Fruit fly (Drosophila melanogaster) whole organism, wandering third instar larva: Measurements from ENCODE around the gene fy.

Source experiments
- Abd-B ChIP-seq: fragments of >200 bp; optimal IDR thresholded peaks from 2 replicates; lab custom pipeline; 2017; ENCODE audit warnings: missing biosample characterization, missing genetic modification characterization
- CG32264 ChIP-seq: fragments of 200-800 bp; sonication (Bioruptor generic); optimal IDR thresholded peaks from 2 replicates; lab custom pipeline; 2016; ENCODE audit warnings: missing biosample characterization, missing genetic modification characterization
- CG9705 ChIP-seq: fragments of 200-800 bp; sonication (Bioruptor generic); optimal IDR thresholded peaks from 2 replicates; lab custom pipeline; 2018; ENCODE audit warnings: missing biosample characterization, mild to moderate bottlenecking, missing genetic modification characterization
- Dif ChIP-seq: fragments of 200-275, 200-300 bp; sonication (Bioruptor generic); optimal IDR thresholded peaks from 2 replicates; lab custom pipeline; 2018; ENCODE audit warnings: missing biosample characterization, missing genetic modification characterization; ENCODE audit not compliant: partially characterized antibody
- GATAd ChIP-seq: sonication (Bioruptor generic); optimal IDR thresholded peaks from 2 replicates; lab custom pipeline; 2016; ENCODE audit warnings: missing biosample characterization, missing genetic modification characterization
- HLH106 ChIP-seq: fragments of 200-800 bp; optimal IDR thresholded peaks from 3 replicates; lab custom pipeline; 2019; ENCODE audit warnings: missing biosample characterization, mild to moderate bottlenecking, missing genetic modification characterization, moderate library complexity
- Hnf4 ChIP-seq: fragments of 200-800 bp; sonication (Bioruptor generic); optimal IDR thresholded peaks from 2 replicates; lab custom pipeline; 2016; ENCODE audit warnings: missing biosample characterization, mild to moderate bottlenecking, missing genetic modification characterization
- Hr78 ChIP-seq: fragments of >200 bp; optimal IDR thresholded peaks from 2 replicates; lab custom pipeline; 2017; ENCODE audit warnings: missing biosample characterization, missing genetic modification characterization
- Hr83 ChIP-seq: fragments of 200-300 bp; sonication (Bioruptor generic); optimal IDR thresholded peaks from 2 replicates; lab custom pipeline; 2016; ENCODE audit warnings: missing biosample characterization, mild to moderate bottlenecking, missing genetic modification characterization, moderate library complexity; ENCODE audit not compliant: poor library complexity, severe bottlenecking
- Jra ChIP-seq: sonication (Bioruptor generic); optimal IDR thresholded peaks from 2 replicates; lab custom pipeline; 2016; ENCODE audit warnings: missing biosample characterization, missing genetic modification characterization
- Mio ChIP-seq: sonication (Bioruptor generic); optimal IDR thresholded peaks from 2 replicates; lab custom pipeline; 2016; ENCODE audit warnings: missing biosample characterization, missing genetic modification characterization
- OdsH ChIP-seq: fragments of 200-800 bp; sonication (Bioruptor generic); optimal IDR thresholded peaks from 2 replicates; lab custom pipeline; 2016; ENCODE audit warnings: missing biosample characterization, mild to moderate bottlenecking, missing genetic modification characterization
- Rel ChIP-seq, 2 experiments: fragments of 200-800 bp; sonication (Bioruptor generic) in 1 of 2; optimal IDR thresholded peaks; 2 replicates in 1 of 2; 3 replicates in 1 of 2; lab custom pipeline; 2016 to 2019; ENCODE audit warnings: mild to moderate bottlenecking in 2 of 2, missing biosample characterization in 2 of 2, missing genetic modification characterization in 2 of 2, moderate library complexity in 1 of 2
- Sp1 ChIP-seq: fragments of 200-800 bp; sonication (Bioruptor generic); optimal IDR thresholded peaks from 3 replicates; lab custom pipeline; 2019; ENCODE audit warnings: missing biosample characterization, mild to moderate bottlenecking, missing genetic modification characterization, moderate library complexity
- Vsx2 ChIP-seq: fragments of 200-300, 225-300 bp; sonication (Bioruptor generic); optimal IDR thresholded peaks from 2 replicates; lab custom pipeline; 2018; ENCODE audit warnings: missing biosample characterization, missing genetic modification characterization; ENCODE audit not compliant: partially characterized antibody
- br ChIP-seq: fragments of 200-800 bp; sonication (Bioruptor generic); optimal IDR thresholded peaks from 2 replicates; lab custom pipeline; 2016; ENCODE audit warnings: missing biosample characterization, missing genetic modification characterization
- brk ChIP-seq: fragments of 200-800 bp; sonication (Bioruptor generic); optimal IDR thresholded peaks from 2 replicates; lab custom pipeline; 2016; ENCODE audit warnings: missing biosample characterization, mild to moderate bottlenecking, missing genetic modification characterization
- dl ChIP-seq, 2 experiments: fragments of 175-275, 200-275 bp in 1 of 2; fragments of 200-275 bp in 1 of 2; sonication (Bioruptor generic); optimal IDR thresholded peaks; lab custom pipeline; 2018; ENCODE audit warnings: mild to moderate bottlenecking in 2 of 2, missing biosample characterization in 2 of 2, missing genetic modification characterization in 2 of 2, moderate library complexity in 2 of 2; ENCODE audit not compliant: partially characterized antibody in 2 of 2, insufficient read depth in 1 of 2
- dmrt93B ChIP-seq: fragments of 200-800 bp; sonication (Bioruptor generic); optimal IDR thresholded peaks from 2 replicates; lab custom pipeline; 2018; ENCODE audit warnings: missing biosample characterization, mild to moderate bottlenecking, missing genetic modification characterization
- dsf ChIP-seq: sonication (Bioruptor generic); optimal IDR thresholded peaks from 2 replicates; lab custom pipeline; 2016; ENCODE audit warnings: missing biosample characterization, missing genetic modification characterization, borderline replicate concordance
- ey ChIP-seq: fragments of 200-800 bp; sonication (Bioruptor generic); optimal IDR thresholded peaks from 2 replicates; lab custom pipeline; 2016; ENCODE audit warnings: missing biosample characterization, missing genetic modification characterization
- foxo ChIP-seq, 2 experiments: fragments of 200-800 bp; sonication (Bioruptor generic); optimal IDR thresholded peaks; 2 replicates in 1 of 2; 3 replicates in 1 of 2; lab custom pipeline; 2016 to 2017; ENCODE audit warnings: missing biosample characterization in 2 of 2, missing genetic modification characterization in 2 of 2
- fru ChIP-seq: fragments of 200-800 bp; sonication (Bioruptor generic); optimal IDR thresholded peaks from 3 replicates; lab custom pipeline; 2016; ENCODE audit warnings: missing biosample characterization, mild to moderate bottlenecking, missing genetic modification characterization
- h ChIP-seq: fragments of 200-800 bp; sonication (Bioruptor generic); optimal IDR thresholded peaks from 3 replicates; lab custom pipeline; 2016; ENCODE audit warnings: missing biosample characterization, mild to moderate bottlenecking, missing genetic modification characterization
- jim ChIP-seq: fragments of 175-275, 200-325 bp; sonication (Bioruptor generic); optimal IDR thresholded peaks from 2 replicates; lab custom pipeline; 2016; ENCODE audit warnings: missing biosample characterization, mild to moderate bottlenecking, missing genetic modification characterization
- pan ChIP-seq: fragments of >200 bp; optimal IDR thresholded peaks from 2 replicates; lab custom pipeline; 2017
- psq ChIP-seq: fragments of 200-800 bp; sonication (Bioruptor generic); optimal IDR thresholded peaks from 3 replicates; lab custom pipeline; 2017; ENCODE audit warnings: missing biosample characterization, mild to moderate bottlenecking, missing genetic modification characterization, moderate library complexity
- rgr ChIP-seq: fragments of 200-800 bp; sonication (Bioruptor generic); optimal IDR thresholded peaks from 3 replicates; lab custom pipeline; 2016; ENCODE audit warnings: missing biosample characterization, mild to moderate bottlenecking, missing genetic modification characterization
- sage ChIP-seq: fragments of 200-800 bp; sonication (Bioruptor generic); optimal IDR thresholded peaks from 2 replicates; lab custom pipeline; 2016; ENCODE audit warnings: missing biosample characterization, mild to moderate bottlenecking, missing genetic modification characterization
- sv ChIP-seq: fragments of 200-800 bp; sonication (Bioruptor generic); optimal IDR thresholded peaks from 3 replicates; lab custom pipeline; 2016; ENCODE audit warnings: missing biosample characterization, missing genetic modification characterization
- tai ChIP-seq: sonication (Bioruptor generic); optimal IDR thresholded peaks from 2 replicates; lab custom pipeline; 2016; ENCODE audit warnings: missing biosample characterization, missing genetic modification characterization
- usp ChIP-seq: fragments of >200 bp; optimal IDR thresholded peaks from 2 replicates; lab custom pipeline; 2017; ENCODE audit warnings: missing biosample characterization, missing genetic modification characterization
- woc ChIP-seq: sonication (Bioruptor generic); optimal IDR thresholded peaks from 2 replicates; lab custom pipeline; 2016; ENCODE audit warnings: missing biosample characterization, mild to moderate bottlenecking, missing genetic modification characterization

The fy gene

DNA sequence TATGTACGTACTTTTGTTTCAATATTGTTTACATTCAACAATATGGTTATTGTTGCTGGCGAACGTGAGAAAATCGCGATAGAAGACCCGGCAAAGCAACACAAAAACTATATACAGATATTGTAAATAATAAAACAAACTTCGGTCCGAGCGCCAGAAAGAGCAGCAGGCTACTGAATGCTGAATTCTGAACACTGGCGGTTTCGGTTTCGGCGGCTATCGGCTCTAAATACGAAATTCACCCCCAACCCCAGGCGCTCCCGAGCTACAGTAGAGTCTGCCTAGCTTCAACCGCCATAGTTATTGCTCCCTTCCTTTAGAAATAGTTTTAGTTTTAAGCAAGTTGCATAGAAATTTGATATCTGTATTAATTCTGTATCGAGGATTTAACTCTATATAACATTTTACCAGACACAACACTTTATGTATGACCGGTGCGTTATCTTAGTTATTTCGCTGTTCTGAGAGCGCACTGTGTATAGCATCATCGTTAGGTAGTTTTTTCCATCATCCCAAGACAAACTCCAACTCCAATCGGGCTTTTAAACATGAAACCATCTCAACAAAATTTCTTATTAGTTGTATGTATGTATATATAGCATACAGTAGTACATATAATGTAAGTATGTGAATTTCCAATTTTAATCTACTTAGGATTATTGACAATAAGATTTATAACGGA, 40.7 kb downstream of the fy start, which contains the start of gene CG7627:
Gene CG7627, minus strand, starts transcription at position 197 of the 682 bp plus-strand sequence.
- peak; percentile 66 for TF ChIP-seq dmrt93B (GFP tag; lab: Kevin White, UChicago)
- no peak for TF ChIP-seq Mio
- peak; percentile 49 for TF ChIP-seq Vsx2 (GFP tag; lab: Kevin White, UChicago)
- TF ChIP-seq sv (GFP tag; lab: Kevin White, UChicago): peak; percentile 66
- no peak for TF ChIP-seq jim (GFP tag; lab: Kevin White, UChicago)
- TF ChIP-seq CG32264 (GFP tag; lab: Kevin White, UChicago): peak; percentile 62
- peak; percentile 85 for TF ChIP-seq br
- peak; percentile 83 for TF ChIP-seq Jra (GFP tag; lab: Kevin White, UChicago)
- TF ChIP-seq Abd-B (GFP tag; lab: Kevin White, UChicago): no peak
- no peak for TF ChIP-seq Rel (GFP tag; optimal IDR thresholded peaks at IDR 0.05; lab: Kevin White, UChicago)
- TF ChIP-seq Rel (tag; optimal IDR thresholded peaks at IDR 0.05; lab: Kevin White, UChicago): peak; percentile 41
- TF ChIP-seq Dif (GFP tag; lab: Kevin White, UChicago): peak; percentile 33
- TF ChIP-seq ey: peak; percentile 90
- TF ChIP-seq CG9705 (GFP tag; lab: Kevin White, UChicago): peak; percentile 53
- TF ChIP-seq psq (GFP tag; lab: Kevin White, UChicago): peak; percentile 82
- TF ChIP-seq dl (GFP tag; optimal IDR thresholded peaks at IDR 0.05; lab: Kevin White, UChicago; ENCODE audit: insufficient read depth in 1 of 2, partially characterized antibody in 2 of 2): no peak
- TF ChIP-seq pan (lab: Kevin White, UChicago): no peak
- peak; percentile 86 for TF ChIP-seq rgr (GFP tag; lab: Kevin White, UChicago)
- peak in 1 of 2 experiments; percentile 90 for TF ChIP-seq foxo (GFP tag; optimal IDR thresholded peaks at IDR 0.05; lab: Kevin White, UChicago)
- peak; percentile 86 for TF ChIP-seq Hnf4 (GFP tag; lab: Kevin White, UChicago)
- TF ChIP-seq GATAd (GFP tag; lab: Kevin White, UChicago): no peak
- TF ChIP-seq fru (GFP tag; lab: Kevin White, UChicago): peak; percentile 89
- TF ChIP-seq sage: peak; percentile 48
- TF ChIP-seq tai (GFP tag; lab: Kevin White, UChicago): peak; percentile 63
- TF ChIP-seq woc (GFP tag; lab: Kevin White, UChicago): peak; percentile 93
- peak; percentile 72 for TF ChIP-seq brk
- no peak for TF ChIP-seq dsf (GFP tag; lab: Kevin White, UChicago)
- peak; percentile 74 for TF ChIP-seq Sp1 (GFP tag; lab: Kevin White, UChicago)
- TF ChIP-seq h (GFP tag; lab: Kevin White, UChicago): peak; percentile 89
- TF ChIP-seq Hr83: peak; percentile 49
- TF ChIP-seq OdsH (GFP tag; lab: Kevin White, UChicago): peak; percentile 91
- TF ChIP-seq HLH106: peak; percentile 80
- TF ChIP-seq, all 38 proteins: peak for 24

DNA sequence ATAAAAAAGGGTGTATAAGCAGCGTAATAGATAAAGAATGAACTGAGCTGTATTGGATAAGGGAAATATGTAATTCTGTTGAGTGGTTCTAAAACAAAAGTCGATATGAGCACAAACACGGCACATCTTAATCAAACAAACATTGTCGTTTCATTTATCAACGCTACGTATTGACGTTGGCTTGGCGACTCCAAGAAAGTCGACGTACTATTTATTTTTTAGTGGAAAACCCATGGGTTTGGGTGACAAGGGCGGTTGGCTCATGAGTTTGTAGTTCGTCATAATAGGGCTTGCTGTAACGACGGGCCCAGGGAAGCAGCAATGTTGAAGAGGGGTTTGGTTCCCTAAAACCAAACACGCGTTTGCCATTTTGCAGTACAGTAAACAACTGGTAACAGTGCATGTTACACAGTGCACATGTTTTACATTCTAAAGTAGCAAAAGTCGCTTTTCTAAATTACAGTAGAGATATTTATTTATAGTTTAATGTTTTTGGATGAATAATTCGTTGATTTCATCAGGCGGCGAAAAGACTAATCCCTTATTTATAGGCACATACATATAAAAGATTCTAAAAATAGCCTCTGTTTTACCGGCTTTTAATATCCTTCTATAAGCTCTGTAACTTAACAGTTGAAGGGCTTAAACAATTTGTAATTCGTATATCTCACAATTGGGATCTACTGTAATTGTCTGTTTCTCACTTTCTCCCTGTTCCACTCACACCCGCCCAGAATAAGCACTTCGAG, 41.7 kb downstream of the fy start:
- TF ChIP-seq rgr (GFP tag; lab: Kevin White, UChicago) (peak; percentile 17), Abd-B (GFP tag; lab: Kevin White, UChicago) (no peak), sage (no peak), Rel (GFP tag; optimal IDR thresholded peaks at IDR 0.05; lab: Kevin White, UChicago) (no peak), Rel (tag; optimal IDR thresholded peaks at IDR 0.05; lab: Kevin White, UChicago) (no peak), CG9705 (GFP tag; lab: Kevin White, UChicago) (peak; percentile 7), brk (no peak), Hnf4 (GFP tag; lab: Kevin White, UChicago) (peak; percentile 1), OdsH (GFP tag; lab: Kevin White, UChicago) (peak; percentile 36), Mio (no peak), fru (GFP tag; lab: Kevin White, UChicago) (peak; percentile 75), HLH106 (peak; percentile 59), foxo (GFP tag; optimal IDR thresholded peaks at IDR 0.05; lab: Kevin White, UChicago) (peak in 1 of 2 experiments; percentile 49), sv (GFP tag; lab: Kevin White, UChicago) (no peak), dmrt93B (GFP tag; lab: Kevin White, UChicago) (peak; percentile 28), psq (GFP tag; lab: Kevin White, UChicago) (peak; percentile 59), Sp1 (GFP tag; lab: Kevin White, UChicago) (peak; percentile 33), Hr83 (no peak), br (peak; percentile 46), Hr78 (GFP tag; lab: Kevin White, UChicago) (no peak), usp (GFP tag; lab: Kevin White, UChicago) (no peak), ey (peak; percentile 64), dsf (GFP tag; lab: Kevin White, UChicago) (no peak), woc (GFP tag; lab: Kevin White, UChicago) (peak; percentile 35), h (GFP tag; lab: Kevin White, UChicago) (peak; percentile 70)
